Worm (Caenorhabditis elegans) whole organism, dauer: ENCODE data around the gene F48F7.5.
"Not testable (repeated sequence)": the region's sequence is repeated elsewhere in the genome, so short reads cannot be mapped to it uniquely, and the experiment has no call there.

ENCODE experiments used
- unc-62 ChIP-seq: sonication (generic microtip); optimal IDR thresholded peaks from 2 replicates; lab custom pipeline; 2017; ENCODE audit warnings: missing biosample characterization, missing genetic modification reagents, missing genetic modification characterization

Gene F48F7.5

ce11 chrX:13948810-13949209, 26.6 kb upstream of the F48F7.5 start, which contains the start of gene alg-1:
TSS of gene alg-1 (plus strand) at chrX:13949110.
- no peak for TF ChIP-seq unc-62 (GFP tag; lab: Kevin White, UChicago)

ce11 chrX:13950620-13951152, 24.8 kb upstream of the F48F7.5 start:
- TF ChIP-seq unc-62 (GFP tag; lab: Kevin White, UChicago) = no peak

ce11 chrX:13952347-13952746, 23.1 kb upstream of the F48F7.5 start:
- no peak for TF ChIP-seq unc-62 (GFP tag; lab: Kevin White, UChicago)

- no peak for TF ChIP-seq unc-62 (GFP tag; lab: Kevin White, UChicago)
These were observed 17.0 kb upstream of the F48F7.5 start for ce11 chrX:13958451-13958850.

- no peak for TF ChIP-seq unc-62 (GFP tag; lab: Kevin White, UChicago)
These were observed 16.1 kb upstream of the F48F7.5 start for ce11 chrX:13959383-13959782.

ce11 chrX:13959849-13960248, 15.6 kb upstream of the F48F7.5 start, which contains the start of gene syx-2:
TSS of gene syx-2 (plus strand) at chrX:13960149.
- no peak for TF ChIP-seq unc-62 (GFP tag; lab: Kevin White, UChicago)

- TF ChIP-seq unc-62 (GFP tag; lab: Kevin White, UChicago) = no peak
These were observed 12.2 kb upstream of the F48F7.5 start, which contains the start of gene F48F7.3 for ce11 chrX:13963203-13963602. TSS of gene F48F7.3 (plus strand) at chrX:13963503.

ce11 chrX:13968292-13968691, 7.2 kb upstream of the F48F7.5 start, which contains the start of gene pqn-39:
TSS of gene pqn-39 (minus strand) at chrX:13968676.
- TF ChIP-seq unc-62 (GFP tag; lab: Kevin White, UChicago) = no peak

ce11 chrX:13969257-13969968, 6.0 kb upstream of the F48F7.5 start:
- no peak for TF ChIP-seq unc-62 (GFP tag; lab: Kevin White, UChicago)

- TF ChIP-seq unc-62 (GFP tag; lab: Kevin White, UChicago) = no peak
These were observed 1.7 kb upstream of the F48F7.5 start for ce11 chrX:13973769-13974168.

- TF ChIP-seq unc-62 (GFP tag; lab: Kevin White, UChicago) = no peak
These were observed 893 bp upstream of the F48F7.5 start for ce11 chrX:13974448-13975071.

- no peak for TF ChIP-seq unc-62 (GFP tag; lab: Kevin White, UChicago)
These were observed 2.1 kb downstream of the F48F7.5 start, which contains the start of gene F48F7.6 for ce11 chrX:13977439-13978118. TSS of gene F48F7.6 (plus strand) at chrX:13977829.

- not testable (repeated sequence) for TF ChIP-seq unc-62 (GFP tag; lab: Kevin White, UChicago)
These were observed 5.0 kb downstream of the F48F7.5 start, which contains the start of gene arrd-24 for ce11 chrX:13980417-13980816. TSS of gene arrd-24 (minus strand) at chrX:13980517.

ce11 chrX:13986307-13986706, 10.9 kb downstream of the F48F7.5 start, which contains the start of gene irld-24:
TSS of gene irld-24 (plus strand) at chrX:13986607.
- TF ChIP-seq unc-62 (GFP tag; lab: Kevin White, UChicago) = no peak

ce11 chrX:13990680-13991079, 15.2 kb downstream of the F48F7.5 start, which contains the start of gene C31E10.11:
TSS of gene C31E10.11 (minus strand) at chrX:13990780.
- TF ChIP-seq unc-62 (GFP tag; lab: Kevin White, UChicago) = no peak
